Worm (Caenorhabditis elegans) whole organism, L4 larva: ENCODE data around the gene cnb-1.
A peak's percentile ranks its signal among the peaks of the same experiment; 100 is the strongest.

Experiments
- Y48G9A.11 ChIP-seq: fragments of 200-800 bp; sonication (Bioruptor generic); IDR thresholded peaks from 2 replicates; pipeline ENCODE4 v1.3.6; 2022; ENCODE audit warnings: missing genetic modification reagents, missing genetic modification characterization, missing compliant biosample characterization
- Y5F2A.4 ChIP-seq: fragments of 200-800 bp; sonication (Bioruptor generic); optimal IDR thresholded peaks from 2 replicates; lab custom pipeline; 2018; ENCODE audit warnings: mild to moderate bottlenecking, missing genetic modification characterization, missing compliant biosample characterization
- Y75B8A.6 ChIP-seq: fragments of 200-800 bp; sonication (Bioruptor generic); IDR thresholded peaks from 2 replicates; pipeline ENCODE4 v1.3.6; 2022; ENCODE audit warnings: missing genetic modification reagents, missing genetic modification characterization, missing compliant biosample characterization
- aly-2 ChIP-seq: sonication (generic microtip); optimal IDR thresholded peaks from 2 replicates; lab custom pipeline; 2018; ENCODE audit warnings: missing biosample characterization, missing genetic modification characterization
- arid-1 ChIP-seq: fragments of 200-800 bp; sonication (Bioruptor generic); conservative IDR thresholded peaks from 2 replicates; pipeline ENCODE4 v1.3.6; 2022; ENCODE audit warnings: missing genetic modification reagents, missing genetic modification characterization, missing compliant biosample characterization
- ceh-20 ChIP-seq: fragments of 200-800 bp; sonication (Bioruptor generic); IDR thresholded peaks from 2 replicates; pipeline ENCODE4 v1.3.6; 2022; ENCODE audit warnings: missing genetic modification reagents, missing genetic modification characterization, missing compliant biosample characterization
- ceh-28 ChIP-seq: fragments of 150-350 bp; optimal IDR thresholded peaks from 2 replicates; lab custom pipeline; 2014; ENCODE audit warnings: missing biosample characterization, missing genetic modification reagents, missing genetic modification characterization
- ceh-44 ChIP-seq: fragments of 200-800 bp; sonication (Bioruptor generic); IDR thresholded peaks from 2 replicates; pipeline ENCODE4 v1.3.6; 2022; ENCODE audit warnings: missing genetic modification reagents, missing genetic modification characterization, missing compliant biosample characterization
- ceh-62 ChIP-seq: sonication (generic microtip); optimal IDR thresholded peaks from 2 replicates; lab custom pipeline; 2017; ENCODE audit warnings: missing biosample characterization, missing genetic modification characterization
- ces-1 ChIP-seq: fragments of 150-350 bp; sonication (generic microtip); optimal IDR thresholded peaks from 4 replicates; lab custom pipeline; 2014; ENCODE audit warnings: missing biosample characterization, missing genetic modification reagents, missing genetic modification characterization
- ctbp-1 ChIP-seq: fragments of 200-800 bp; sonication (Bioruptor generic); IDR thresholded peaks from 2 replicates; pipeline ENCODE4 v1.3.6; 2022; ENCODE audit warnings: missing genetic modification reagents, missing genetic modification characterization, missing compliant biosample characterization
- daf-8 ChIP-seq: fragments of 200-800 bp; sonication (Bioruptor generic); IDR thresholded peaks from 2 replicates; pipeline ENCODE4 v1.3.6; 2022; ENCODE audit warnings: missing genetic modification characterization, missing compliant biosample characterization
- dmd-6 ChIP-seq: fragments of 200-800 bp; sonication (Bioruptor generic); IDR thresholded peaks from 2 replicates; pipeline ENCODE4 v1.3.6; 2022; ENCODE audit warnings: missing genetic modification reagents, missing genetic modification characterization, missing compliant biosample characterization
- dmd-9 ChIP-seq: fragments of 200-800 bp; sonication (Bioruptor generic); IDR thresholded peaks from 2 replicates; pipeline ENCODE4 v1.3.6; 2022; ENCODE audit warnings: missing genetic modification reagents, missing genetic modification characterization, missing compliant biosample characterization
- egl-43 ChIP-seq: fragments of 200-800 bp; sonication (Bioruptor generic); IDR thresholded peaks from 2 replicates; pipeline ENCODE4 v1.3.6; 2022; ENCODE audit warnings: missing genetic modification reagents, missing genetic modification characterization, missing compliant biosample characterization
- fkh-10 ChIP-seq: fragments of 150-350 bp; optimal IDR thresholded peaks from 2 replicates; lab custom pipeline; 2014; ENCODE audit warnings: missing biosample characterization, missing genetic modification reagents, missing genetic modification characterization
- hmg-1.1 ChIP-seq: fragments of 200-800 bp; sonication (Bioruptor generic); IDR thresholded peaks from 2 replicates; pipeline ENCODE4 v1.3.6; 2022; ENCODE audit warnings: missing genetic modification reagents, missing genetic modification characterization, missing compliant biosample characterization
- lim-7 ChIP-seq: fragments of 200-800 bp; sonication (Bioruptor generic); IDR thresholded peaks from 2 replicates; pipeline ENCODE4 v1.3.6; 2022; ENCODE audit warnings: missing genetic modification characterization, missing compliant biosample characterization
- lin-15B ChIP-seq: fragments of 150-350 bp; sonication (generic microtip); optimal IDR thresholded peaks from 3 replicates; lab custom pipeline; 2014; ENCODE audit warnings: missing biosample characterization, missing genetic modification characterization
- lin-39 ChIP-seq: fragments of 150-350 bp; optimal IDR thresholded peaks from 2 replicates; lab custom pipeline; 2014; ENCODE audit warnings: missing biosample characterization, missing genetic modification reagents, missing genetic modification characterization
- mes-2 ChIP-seq: sonication (generic microtip); optimal IDR thresholded peaks from 2 replicates; lab custom pipeline; 2016; ENCODE audit warnings: missing genotype, mild to moderate bottlenecking, missing genetic modification characterization, missing compliant biosample characterization; ENCODE audit not compliant: poor library complexity, severe bottlenecking
- nhr-111 ChIP-seq: fragments of 200-800 bp; sonication (Bioruptor generic); optimal IDR thresholded peaks from 2 replicates; lab custom pipeline; 2018; ENCODE audit warnings: mild to moderate bottlenecking, missing genetic modification characterization, missing compliant biosample characterization
- nhr-28 ChIP-seq: fragments of 150-350 bp; optimal IDR thresholded peaks from 2 replicates; lab custom pipeline; 2014; ENCODE audit warnings: missing biosample characterization, missing genetic modification characterization
- nhr-48 ChIP-seq: sonication (generic microtip); optimal IDR thresholded peaks from 2 replicates; lab custom pipeline; 2016; ENCODE audit warnings: mild to moderate bottlenecking, missing genetic modification characterization, missing compliant biosample characterization
- nhr-77 ChIP-seq: fragments of 150-350 bp; optimal IDR thresholded peaks from 2 replicates; lab custom pipeline; 2014; ENCODE audit warnings: missing biosample characterization, missing genetic modification characterization
- php-3 ChIP-seq: fragments of 200-800 bp; sonication (Bioruptor generic); IDR thresholded peaks from 2 replicates; pipeline ENCODE4 v1.3.6; 2022; ENCODE audit warnings: missing genetic modification reagents, missing genetic modification characterization, missing compliant biosample characterization
- pqm-1 ChIP-seq: sonication (generic microtip); optimal IDR thresholded peaks from 2 replicates; lab custom pipeline; 2017; ENCODE audit warnings: missing biosample characterization, missing genetic modification characterization
- skn-1 ChIP-seq: fragments of 150-350 bp; optimal IDR thresholded peaks from 2 replicates; lab custom pipeline; 2014; ENCODE audit warnings: missing biosample characterization, missing genetic modification characterization
- snpc-4 ChIP-seq: fragments of 150-350 bp; optimal IDR thresholded peaks from 2 replicates; lab custom pipeline; 2014; ENCODE audit warnings: missing biosample characterization, missing genetic modification characterization
- spr-3 ChIP-seq: fragments of 200-800 bp; sonication (Bioruptor generic); optimal IDR thresholded peaks from 2 replicates; lab custom pipeline; 2018; ENCODE audit warnings: mild to moderate bottlenecking, missing genetic modification characterization, missing compliant biosample characterization
- tra-1 ChIP-seq: fragments of 200-800 bp; sonication (Bioruptor generic); IDR thresholded peaks from 2 replicates; pipeline ENCODE4 v1.3.6; 2022; ENCODE audit warnings: missing genetic modification reagents, missing genetic modification characterization, missing compliant biosample characterization
- unc-130 ChIP-seq: sonication (generic microtip); optimal IDR thresholded peaks from 2 replicates; lab custom pipeline; 2016; ENCODE audit warnings: missing genetic modification reagents, missing genetic modification characterization, missing compliant biosample characterization
- unc-39 ChIP-seq: sonication (generic microtip); optimal IDR thresholded peaks from 2 replicates; lab custom pipeline; 2017; ENCODE audit warnings: missing biosample characterization, missing genetic modification characterization
- unc-62 ChIP-seq, 3 experiments: fragments of 150-350 bp in 1 of 3; sonication (generic microtip); optimal IDR thresholded peaks in 2 of 3; peaks in 1 of 3; 1 replicate in 1 of 3; 2 replicates in 2 of 3; lab custom pipeline; 2014 to 2017; ENCODE audit warnings: missing biosample characterization in 3 of 3, missing genetic modification characterization in 3 of 3, missing genetic modification reagents in 3 of 3, missing genotype in 1 of 3
- zag-1 ChIP-seq: fragments of 150-350 bp; optimal IDR thresholded peaks from 2 replicates; lab custom pipeline; 2014; ENCODE audit warnings: missing biosample characterization, missing genetic modification characterization
- zip-11 ChIP-seq: fragments of 200-800 bp; sonication (Bioruptor generic); IDR thresholded peaks from 2 replicates; pipeline ENCODE4 v1.3.6; 2022; ENCODE audit warnings: missing genetic modification characterization, missing compliant biosample characterization

cnb-1 gene

ce11 chrV:11373918-11374317 lies 1.6 kb upstream of the cnb-1 start:
- no peak for TF ChIP-seq Y48G9A.11 (GFP tag; lab: Robert Waterston, UW)
- TF ChIP-seq daf-8 (GFP tag; lab: Robert Waterston, UW) = no peak
- TF ChIP-seq ceh-44 (GFP tag; lab: Robert Waterston, UW) = no peak
- TF ChIP-seq aly-2 (tag; lab: Kevin White, UChicago) = no peak

DNA sequence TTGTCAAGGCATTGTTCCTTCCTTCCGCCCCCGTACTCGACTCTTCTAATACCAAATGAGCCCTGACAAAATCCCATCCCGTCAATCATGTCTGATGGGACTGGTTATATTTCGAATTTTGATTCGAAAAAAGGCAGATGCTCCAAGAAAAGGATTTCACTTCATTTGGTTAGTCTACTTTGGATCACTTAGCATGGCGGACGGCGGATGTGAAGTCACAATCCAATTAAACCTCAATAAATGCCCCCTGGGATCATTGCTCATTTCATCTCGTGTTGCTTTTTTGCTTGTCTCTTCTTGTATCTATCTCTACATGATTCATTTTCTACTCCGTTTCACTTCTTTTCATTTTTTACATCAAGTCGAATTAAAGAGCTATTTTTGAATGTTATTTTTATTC lies 3.8 kb downstream of the cnb-1 start:
- TF ChIP-seq Y5F2A.4 (GFP tag; lab: Kevin White, UChicago) (no peak), ceh-20 (GFP tag; lab: Robert Waterston, UW) (peak; percentile 32; the same call in 1 of the 2 replicates), lin-39 (tag; lab: Kevin White, UChicago) (no peak), zag-1 (tag; lab: Kevin White, UChicago) (no peak)

DNA sequence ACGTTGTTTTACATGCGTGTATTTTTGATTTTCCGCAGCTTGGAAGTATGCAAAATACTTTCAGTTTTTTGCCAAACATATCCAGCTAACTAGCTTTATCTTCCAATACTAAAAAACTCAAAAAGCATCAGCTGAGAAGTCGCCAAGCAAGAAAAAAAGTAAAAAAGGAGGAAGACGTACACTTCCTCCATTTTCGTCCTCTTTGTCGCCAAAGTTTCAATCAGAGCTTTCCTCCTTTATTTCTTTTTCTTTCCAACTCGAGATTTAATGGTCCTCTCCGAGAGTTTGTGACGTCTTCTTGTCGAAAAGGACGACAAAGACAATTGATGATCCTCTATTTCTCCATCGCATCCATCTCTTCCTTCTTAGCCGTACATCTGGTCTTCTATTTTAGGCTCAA lies 5.0 kb downstream of the cnb-1 start:
- TF ChIP-seq Y75B8A.6 (GFP tag; lab: Robert Waterston, UW) (no peak), fkh-10 (peak; percentile 38), nhr-28 (no peak), zip-11 (GFP tag; lab: Robert Waterston, UW) (no peak), ces-1 (no peak), unc-62 (GFP tag; optimal IDR thresholded peaks at IDR 0.05 in 1 of 2; lab: Kevin White, UChicago) (peak in 1 of 2 experiments; percentile 68), unc-62 (tag; optimal IDR thresholded peaks at IDR 0.05; lab: Kevin White, UChicago) (no peak), nhr-111 (GFP tag; lab: Kevin White, UChicago) (no peak), snpc-4 (tag; lab: Kevin White, UChicago) (no peak), ceh-28 (tag; lab: Kevin White, UChicago) (no peak), nhr-48 (tag; lab: Kevin White, UChicago) (no peak), lim-7 (GFP tag; lab: Robert Waterston, UW) (no peak), dmd-6 (GFP tag; lab: Robert Waterston, UW) (no peak), php-3 (GFP tag; lab: Robert Waterston, UW) (no peak)

DNA sequence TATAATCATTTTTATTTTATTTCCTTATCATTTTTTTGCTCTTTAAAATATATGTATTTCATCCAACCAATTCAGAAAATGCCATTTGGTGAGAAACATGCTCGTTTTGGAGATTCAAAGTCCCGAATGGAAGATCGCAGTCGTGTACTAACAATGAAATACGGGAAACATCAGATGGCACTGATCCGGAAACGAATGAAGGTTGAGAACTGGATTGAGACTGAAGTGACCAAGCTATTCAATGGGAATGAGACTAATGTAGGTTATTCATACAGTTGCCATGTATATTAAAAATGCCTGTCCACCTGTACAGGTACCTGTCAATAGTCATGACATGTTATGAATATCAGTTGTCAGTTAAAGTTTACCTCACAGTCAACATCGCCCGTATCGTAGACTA lies 7.5 kb downstream of the cnb-1 start, which contains the start of gene F55C10.5:
F55C10.5 (plus strand) TSS at position 74 of the 400 bp plus-strand sequence.
- TF ChIP-seq unc-62 (GFP tag; optimal IDR thresholded peaks at IDR 0.05 in 1 of 2; lab: Kevin White, UChicago) = peak in 1 of 2 experiments; percentile 94
- no peak for TF ChIP-seq unc-62 (tag; optimal IDR thresholded peaks at IDR 0.05; lab: Kevin White, UChicago)
- TF ChIP-seq dmd-9 (GFP tag; lab: Robert Waterston, UW) = no peak

ce11 chrV:11385060-11385459 lies 9.5 kb downstream of the cnb-1 start, which contains the start of gene col-154:
Gene col-154 (plus strand): TSS chrV:11385360.
- no peak for TF ChIP-seq unc-39 (tag; lab: Kevin White, UChicago)
- no peak for TF ChIP-seq skn-1
- no peak for TF ChIP-seq ceh-20 (GFP tag; lab: Robert Waterston, UW)
- no peak for TF ChIP-seq egl-43 (GFP tag; lab: Robert Waterston, UW)
- TF ChIP-seq mes-2 (tag; lab: Kevin White, UChicago) = no peak
- TF ChIP-seq spr-3 (GFP tag; lab: Kevin White, UChicago) = no peak
- no peak for TF ChIP-seq hmg-1.1 (GFP tag; lab: Robert Waterston, UW)
- TF ChIP-seq ceh-62 (tag; lab: Kevin White, UChicago) = no peak
- TF ChIP-seq unc-130 (GFP tag; lab: Kevin White, UChicago) = no peak
- no peak for TF ChIP-seq arid-1 (GFP tag; lab: Robert Waterston, UW)
- TF ChIP-seq lin-15B (tag; lab: Kevin White, UChicago) = no peak
- TF ChIP-seq pqm-1 = no peak
- TF ChIP-seq lin-39 (tag; lab: Kevin White, UChicago) = no peak
- TF ChIP-seq nhr-77 (tag; lab: Kevin White, UChicago) = no peak
- no peak for TF ChIP-seq tra-1 (GFP tag; lab: Robert Waterston, UW)
- TF ChIP-seq ctbp-1 (GFP tag; lab: Robert Waterston, UW) = no peak
- TF ChIP-seq, all 104 proteins: peak for 0
